Worm (Caenorhabditis elegans) whole organism, midembryonic: ENCODE results near the gene let-716.

Experiments
- T22C8.4 ChIP-seq: fragments of 200-800 bp; sonication (Bioruptor generic); IDR thresholded peaks from 2 replicates; pipeline ENCODE4 v1.3.6; 2022; ENCODE audit warnings: missing genetic modification characterization, missing compliant biosample characterization
- cog-1 ChIP-seq: sonication (generic microtip); optimal IDR thresholded peaks from 2 replicates; lab custom pipeline; 2016; ENCODE audit warnings: missing genetic modification characterization, missing compliant biosample characterization
- flt-1 ChIP-seq: fragments of 200-800 bp; sonication (Bioruptor generic); IDR thresholded peaks from 2 replicates; pipeline ENCODE4 v1.3.6; 2022; ENCODE audit warnings: missing genetic modification characterization, missing compliant biosample characterization
- klf-2 ChIP-seq: fragments of 200-800 bp; sonication (Bioruptor generic); conservative IDR thresholded peaks from 2 replicates; pipeline ENCODE4 v1.3.6; 2022; ENCODE audit warnings: missing genetic modification reagents, missing genetic modification characterization, missing compliant biosample characterization
- med-1 ChIP-seq: sonication (generic microtip); optimal IDR thresholded peaks from 2 replicates; lab custom pipeline; 2017; ENCODE audit warnings: missing genetic modification characterization, mild to moderate bottlenecking, missing compliant biosample characterization, antibody characterized with exemption, missing genetic modification reagents; ENCODE audit not compliant: insufficient read depth
- ref-1 ChIP-seq: fragments of 200-800 bp; sonication (Bioruptor generic); conservative IDR thresholded peaks from 2 replicates; pipeline ENCODE4 v1.3.6; 2022; ENCODE audit warnings: missing genetic modification reagents, missing genetic modification characterization, missing compliant biosample characterization
- tab-1 ChIP-seq: fragments of 200-800 bp; sonication (Bioruptor generic); IDR thresholded peaks from 2 replicates; pipeline ENCODE4 v1.3.6; 2022; ENCODE audit warnings: missing genetic modification characterization, missing compliant biosample characterization
- ztf-23 ChIP-seq: fragments of 200-800 bp; sonication (Bioruptor generic); IDR thresholded peaks from 2 replicates; pipeline ENCODE4 v1.3.6; 2022; ENCODE audit warnings: missing genetic modification reagents, missing genetic modification characterization, missing compliant biosample characterization
- ztf-29 ChIP-seq: fragments of 200-800 bp; sonication (Bioruptor generic); IDR thresholded peaks from 2 replicates; pipeline ENCODE4 v1.3.6; 2022; ENCODE audit warnings: missing genetic modification reagents, missing genetic modification characterization, missing compliant biosample characterization

let-716 gene

ce11 chrIII:6382987-6383602, at the start of gene let-716:
Gene let-716 (plus strand): TSS chrIII:6383552.
- TF ChIP-seq ref-1 (GFP tag; lab: Robert Waterston, UW): no peak
- TF ChIP-seq klf-2: no peak
- TF ChIP-seq ztf-23 (GFP tag; lab: Robert Waterston, UW): no peak
- no peak for TF ChIP-seq cog-1
- TF ChIP-seq ztf-29 (GFP tag; lab: Robert Waterston, UW): no peak
- no peak for TF ChIP-seq med-1 (GFP tag; lab: Kevin White, UChicago)
- TF ChIP-seq tab-1 (GFP tag; lab: Robert Waterston, UW): no peak

- no peak for TF ChIP-seq ztf-29 (GFP tag; lab: Robert Waterston, UW)
- TF ChIP-seq klf-2: no peak
- TF ChIP-seq med-1 (GFP tag; lab: Kevin White, UChicago): no peak
- TF ChIP-seq tab-1 (GFP tag; lab: Robert Waterston, UW): no peak
- TF ChIP-seq ztf-23 (GFP tag; lab: Robert Waterston, UW): no peak
- no peak for TF ChIP-seq flt-1 (GFP tag; lab: Robert Waterston, UW)
- TF ChIP-seq ref-1 (GFP tag; lab: Robert Waterston, UW): no peak
Observed at ce11 chrIII:6334364-6334763, 49.0 kb upstream of the let-716 start.

- no peak for TF ChIP-seq flt-1 (GFP tag; lab: Robert Waterston, UW)
- no peak for TF ChIP-seq T22C8.4 (GFP tag; lab: Robert Waterston, UW)
- TF ChIP-seq ref-1 (GFP tag; lab: Robert Waterston, UW): no peak
- no peak for TF ChIP-seq cog-1
- TF ChIP-seq klf-2: no peak
- TF ChIP-seq ztf-23 (GFP tag; lab: Robert Waterston, UW): no peak
- TF ChIP-seq ztf-29 (GFP tag; lab: Robert Waterston, UW): no peak
- no peak for TF ChIP-seq tab-1 (GFP tag; lab: Robert Waterston, UW)
- no peak for TF ChIP-seq med-1 (GFP tag; lab: Kevin White, UChicago)
Observed at ce11 chrIII:6339919-6340434, 43.4 kb upstream of the let-716 start, which contains the start of gene let-767. Gene let-767 (minus strand): TSS chrIII:6339969.

DNA sequence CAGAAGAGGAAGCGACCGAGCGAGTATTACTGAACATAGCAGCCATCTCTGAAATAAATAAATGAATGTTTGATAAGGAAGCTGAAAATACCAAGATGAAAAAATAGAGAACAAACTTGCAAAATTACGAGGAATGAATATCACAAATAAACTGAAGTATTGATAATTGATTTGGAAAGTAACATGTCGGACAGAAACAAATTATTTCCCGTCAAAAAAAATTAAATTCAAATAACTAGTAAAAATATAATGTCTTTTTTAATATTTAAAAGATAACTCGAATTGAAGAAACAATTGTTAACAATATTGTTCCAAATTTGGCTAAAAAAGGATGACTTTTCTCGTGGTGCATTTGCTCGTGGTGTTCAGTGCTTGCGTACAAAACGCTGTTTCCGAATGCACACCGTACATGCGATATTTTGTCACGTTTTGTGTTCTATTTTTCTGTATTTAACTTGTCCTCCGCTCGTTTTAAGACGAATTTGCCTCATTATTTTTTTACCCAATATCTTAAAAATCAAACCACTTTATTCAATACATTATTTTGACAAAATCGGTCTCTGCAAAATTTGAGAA, 41.4 kb upstream of the let-716 start, which contains the start of gene rpn-13:
Gene rpn-13, minus strand, starts transcription at position 51 of the 576 bp plus-strand sequence.
- no peak for TF ChIP-seq cog-1
- TF ChIP-seq med-1 (GFP tag; lab: Kevin White, UChicago): no peak
- TF ChIP-seq ztf-23 (GFP tag; lab: Robert Waterston, UW): no peak
- TF ChIP-seq ztf-29 (GFP tag; lab: Robert Waterston, UW): no peak
- no peak for TF ChIP-seq klf-2
- no peak for TF ChIP-seq tab-1 (GFP tag; lab: Robert Waterston, UW)
- no peak for TF ChIP-seq T22C8.4 (GFP tag; lab: Robert Waterston, UW)
- no peak for TF ChIP-seq ref-1 (GFP tag; lab: Robert Waterston, UW)
- TF ChIP-seq flt-1 (GFP tag; lab: Robert Waterston, UW): no peak

- TF ChIP-seq T22C8.4 (GFP tag; lab: Robert Waterston, UW): no peak
- no peak for TF ChIP-seq med-1 (GFP tag; lab: Kevin White, UChicago)
- no peak for TF ChIP-seq klf-2
- no peak for TF ChIP-seq tab-1 (GFP tag; lab: Robert Waterston, UW)
- TF ChIP-seq cog-1: no peak
- TF ChIP-seq flt-1 (GFP tag; lab: Robert Waterston, UW): no peak
- no peak for TF ChIP-seq ztf-23 (GFP tag; lab: Robert Waterston, UW)
- TF ChIP-seq ref-1 (GFP tag; lab: Robert Waterston, UW): no peak
- no peak for TF ChIP-seq ztf-29 (GFP tag; lab: Robert Waterston, UW)
Observed at ce11 chrIII:6343229-6343628, 40.1 kb upstream of the let-716 start, which contains the start of gene C56G2.9. Gene C56G2.9 (minus strand): TSS chrIII:6343329.

- TF ChIP-seq cog-1 (peak; percentile 73), flt-1 (GFP tag; lab: Robert Waterston, UW) (peak; percentile 75; the same call in 1 of the 2 replicates), ref-1 (GFP tag; lab: Robert Waterston, UW) (no peak), klf-2 (no peak), med-1 (GFP tag; lab: Kevin White, UChicago) (peak; percentile 29), ztf-29 (GFP tag; lab: Robert Waterston, UW) (no peak), ztf-23 (GFP tag; lab: Robert Waterston, UW) (0 out of 2 replicates have a peak, but pooled peaks have one; percentile 40)
Observed at ce11 chrIII:6344737-6345136, 38.6 kb upstream of the let-716 start.

DNA sequence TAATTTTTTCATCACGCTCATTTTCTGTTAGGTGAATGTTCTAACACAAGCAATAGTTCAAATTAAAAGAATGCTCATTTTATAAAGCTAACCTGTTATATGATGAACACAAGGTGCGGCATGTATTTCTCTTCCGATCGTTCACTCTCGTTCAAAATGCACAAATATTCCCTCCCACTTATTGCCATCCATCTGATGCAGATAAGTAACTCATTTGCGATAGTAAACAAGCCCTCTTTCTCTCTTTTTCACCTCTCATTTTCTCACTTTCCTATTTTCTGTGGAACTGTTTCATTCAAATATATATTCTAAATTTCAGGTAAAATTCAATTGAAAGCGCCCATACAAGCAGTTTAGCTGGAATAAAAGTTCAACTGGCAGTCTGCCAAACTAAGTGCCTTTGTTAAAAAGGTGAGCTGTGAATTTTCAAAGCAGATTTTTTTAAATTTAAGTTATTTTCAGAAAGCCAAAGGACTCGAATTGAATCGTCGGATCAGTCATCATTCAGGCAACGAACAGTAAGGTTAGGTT, 37.3 kb upstream of the let-716 start, which contains the start of the genes trmt-10C.2 and C56G2.22:
Gene trmt-10C.2, plus strand, starts transcription at position 314 of the 531 bp plus-strand sequence.
Gene C56G2.22, plus strand, starts transcription at position 481 of the 531 bp plus-strand sequence.
- TF ChIP-seq med-1 (GFP tag; lab: Kevin White, UChicago) (no peak), ztf-29 (GFP tag; lab: Robert Waterston, UW) (no peak), klf-2 (no peak), flt-1 (GFP tag; lab: Robert Waterston, UW) (no peak), ztf-23 (GFP tag; lab: Robert Waterston, UW) (no peak), T22C8.4 (GFP tag; lab: Robert Waterston, UW) (no peak), cog-1 (no peak), tab-1 (GFP tag; lab: Robert Waterston, UW) (no peak), ref-1 (GFP tag; lab: Robert Waterston, UW) (no peak)

DNA sequence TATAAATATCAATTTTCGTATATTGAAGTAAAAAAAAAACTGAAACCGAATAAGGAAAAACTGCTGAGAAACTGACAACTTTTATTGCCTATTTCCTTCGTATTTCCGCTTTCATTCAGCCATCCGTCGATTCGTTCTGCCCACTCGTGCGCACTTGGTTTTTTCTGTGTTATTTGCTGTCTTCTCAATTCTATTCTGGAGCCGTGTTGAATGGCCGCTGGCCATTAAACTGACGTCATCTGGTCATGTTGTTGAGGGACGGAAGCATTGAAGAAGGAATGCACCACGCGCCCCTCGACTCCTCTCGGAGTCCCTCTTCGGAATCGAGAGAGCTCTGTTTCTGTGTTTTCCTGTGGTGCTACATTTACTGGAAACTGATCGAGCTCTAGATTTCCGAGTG, 34.8 kb upstream of the let-716 start:
- TF ChIP-seq ztf-29 (GFP tag; lab: Robert Waterston, UW) (no peak), tab-1 (GFP tag; lab: Robert Waterston, UW) (0 out of 2 replicates have a peak, but pooled peaks have one; percentile 34)

ce11 chrIII:6350424-6350823, 32.9 kb upstream of the let-716 start:
- TF ChIP-seq tab-1 (GFP tag; lab: Robert Waterston, UW) (no peak), ref-1 (GFP tag; lab: Robert Waterston, UW) (no peak), ztf-29 (GFP tag; lab: Robert Waterston, UW) (no peak), klf-2 (no peak), T22C8.4 (GFP tag; lab: Robert Waterston, UW) (no peak), ztf-23 (GFP tag; lab: Robert Waterston, UW) (no peak), med-1 (GFP tag; lab: Kevin White, UChicago) (no peak), cog-1 (no peak)
